Fruit fly (Drosophila melanogaster): ENCODE measurements around the gene CG5645.

The CG5645 gene

dm6 chr3L:12111081-12111958 is 25.2 kb downstream of the CG5645 start (continued):
- no peak; the same call in 1 of the 2 replicates for TF ChIP-seq wdn (GFP tag; IDR thresholded peaks at IDR 0.05)
- TF ChIP-seq CG14965 (GFP tag; optimal IDR thresholded peaks at IDR 0.05; ENCODE audit: borderline replicate concordance) = no peak
- TF ChIP-seq ase (GFP tag; IDR thresholded peaks at IDR 0.05) = 0 out of 3 replicates have a peak, but pooled peaks have one; percentile 57
- TF ChIP-seq Dref (GFP tag; IDR thresholded peaks at IDR 0.05) = no peak
- TF ChIP-seq Atf6 (GFP tag; IDR thresholded peaks at IDR 0.05) = peak; percentile 44; the same call in 1 of the 2 replicates
- TF ChIP-seq zen2 (GFP tag; IDR thresholded peaks at IDR 0.05; ENCODE audit: partially characterized antibody) = no peak
- peak; percentile 6 for TF ChIP-seq CHES-1-like (GFP tag; optimal IDR thresholded peaks at IDR 0.05)
- TF ChIP-seq hkb (optimal IDR thresholded peaks at IDR 0.05) = no peak
- TF ChIP-seq hkb (GFP tag; IDR thresholded peaks at IDR 0.05) = 0 out of 2 replicates have a peak, but pooled peaks have one; percentile 34
- TF ChIP-seq CG7271 (tag; optimal IDR thresholded peaks at IDR 0.05) = peak; percentile 84
- TF ChIP-seq CG16813 (GFP tag; IDR thresholded peaks at IDR 0.05; ENCODE audit: partially characterized antibody) = no peak
- no peak for TF ChIP-seq CG15011 (GFP tag; optimal IDR thresholded peaks at IDR 0.05)
- no peak for TF ChIP-seq tup (GFP tag; optimal IDR thresholded peaks at IDR 0.05)
- TF ChIP-seq eyg (GFP tag; optimal IDR thresholded peaks at IDR 0.05) = no peak
- TF ChIP-seq Nf-YB (GFP tag; optimal IDR thresholded peaks at IDR 0.05) = peak; percentile 82
- TF ChIP-seq CG2678 (tag; optimal IDR thresholded peaks at IDR 0.05) = peak; percentile 95
- no peak for TF ChIP-seq Ets97D (GFP tag; optimal IDR thresholded peaks at IDR 0.05)
- TF ChIP-seq CG5245 (GFP tag; optimal IDR thresholded peaks at IDR 0.05) = peak; percentile 54
- peak; percentile 66 for TF ChIP-seq CG8359 (GFP tag; optimal IDR thresholded peaks at IDR 0.05; ENCODE audit: borderline replicate concordance)
- TF ChIP-seq CG17912 (GFP tag; optimal IDR thresholded peaks at IDR 0.05) = no peak
- TF ChIP-seq bab2 (GFP tag; optimal IDR thresholded peaks at IDR 0.05) = peak; percentile 54
- peak; percentile 52 for TF ChIP-seq al (GFP tag; IDR thresholded peaks at IDR 0.05)
- no peak for TF ChIP-seq fd64A (GFP tag; optimal IDR thresholded peaks at IDR 0.05)
- peak; percentile 96 for TF ChIP-seq nmo (GFP tag; optimal IDR thresholded peaks at IDR 0.05)
- peak; percentile 34; the same call in 1 of the 2 replicates for TF ChIP-seq CG14441 (GFP tag; IDR thresholded peaks at IDR 0.05)
- TF ChIP-seq B-H1 (GFP tag; IDR thresholded peaks at IDR 0.05) = 0 out of 3 replicates have a peak, but pooled peaks have one; percentile 54
- peak; percentile 50; the same call in 1 of the 2 replicates for TF ChIP-seq E2f2 (GFP tag; IDR thresholded peaks at IDR 0.05)
- TF ChIP-seq CG30431 (GFP tag; optimal IDR thresholded peaks at IDR 0.05) = peak; percentile 38
- peak; percentile 69 for TF ChIP-seq CG10147 (GFP tag; optimal IDR thresholded peaks at IDR 0.05)
- TF ChIP-seq jumu (GFP tag; optimal IDR thresholded peaks at IDR 0.05) = peak; percentile 0
- TF ChIP-seq tx (GFP tag; optimal IDR thresholded peaks at IDR 0.05) = no peak
- TF ChIP-seq eve (GFP tag; optimal IDR thresholded peaks at IDR 0.05) = no peak
- TF ChIP-seq Oaz (GFP tag; IDR thresholded peaks at IDR 0.05) = no peak
- peak; percentile 80 for TF ChIP-seq Ptx1 (GFP tag; IDR thresholded peaks at IDR 0.05)
- no peak for TF ChIP-seq CG17568 (GFP tag; optimal IDR thresholded peaks at IDR 0.05)
- peak; percentile 73 for TF ChIP-seq BtbVII (GFP tag; optimal IDR thresholded peaks at IDR 0.05)
- no peak for TF ChIP-seq mirr (GFP tag; optimal IDR thresholded peaks at IDR 0.05)
- TF ChIP-seq onecut (GFP tag; IDR thresholded peaks at IDR 0.05) = peak; percentile 40
- TF ChIP-seq ems (GFP tag; optimal IDR thresholded peaks at IDR 0.05) = peak; percentile 59
- TF ChIP-seq CG3163 (GFP tag; optimal IDR thresholded peaks at IDR 0.05) = peak; percentile 74
- peak; percentile 40 for TF ChIP-seq kay (GFP tag; optimal IDR thresholded peaks at IDR 0.05)
- no peak for TF ChIP-seq gfzf (GFP tag; optimal IDR thresholded peaks at IDR 0.05)
- no peak for TF ChIP-seq Dip3 (GFP tag; optimal IDR thresholded peaks at IDR 0.05)
- no peak for TF ChIP-seq aop (GFP tag; IDR thresholded peaks at IDR 0.05)
- peak; percentile 60 for TF ChIP-seq CG10366 (GFP tag; IDR thresholded peaks at IDR 0.05)
- TF ChIP-seq CG1792 (GFP tag; optimal IDR thresholded peaks at IDR 0.05) = no peak
- peak; percentile 85 for TF ChIP-seq dysf (GFP tag; IDR thresholded peaks at IDR 0.05)
- no peak for TF ChIP-seq pho (GFP tag; optimal IDR thresholded peaks at IDR 0.05)
- TF ChIP-seq CG3847 (GFP tag; IDR thresholded peaks at IDR 0.05) = peak; percentile 30; the same call in 1 of the 2 replicates
- no peak for TF ChIP-seq sr (GFP tag; IDR thresholded peaks at IDR 0.05)
